Fruit fly (Drosophila melanogaster) whole organism, wandering third instar larva: ENCODE results near the gene CG3823.

Source experiments
- Dfd ChIP-seq: fragments of >200 bp; optimal IDR thresholded peaks from 2 replicates; lab custom pipeline; 2017; ENCODE audit warnings: missing biosample characterization, missing genetic modification characterization
- Hnf4 ChIP-seq: fragments of 200-800 bp; sonication (Bioruptor generic); optimal IDR thresholded peaks from 2 replicates; lab custom pipeline; 2016; ENCODE audit warnings: missing biosample characterization, mild to moderate bottlenecking, missing genetic modification characterization
- Hr78 ChIP-seq: fragments of >200 bp; optimal IDR thresholded peaks from 2 replicates; lab custom pipeline; 2017; ENCODE audit warnings: missing biosample characterization, missing genetic modification characterization
- N ChIP-seq: fragments of >200 bp; optimal IDR thresholded peaks from 2 replicates; lab custom pipeline; 2018; ENCODE audit warnings: missing biosample characterization, missing external identifiers, missing genetic modification characterization
- Rel ChIP-seq, 2 experiments: fragments of 200-800 bp; sonication (Bioruptor generic) in 1 of 2; optimal IDR thresholded peaks; 2 replicates in 1 of 2; 3 replicates in 1 of 2; lab custom pipeline; 2016 to 2019; ENCODE audit warnings: mild to moderate bottlenecking in 2 of 2, missing biosample characterization in 2 of 2, missing genetic modification characterization in 2 of 2, moderate library complexity in 1 of 2
- sage ChIP-seq: fragments of 200-800 bp; sonication (Bioruptor generic); optimal IDR thresholded peaks from 2 replicates; lab custom pipeline; 2016; ENCODE audit warnings: missing biosample characterization, mild to moderate bottlenecking, missing genetic modification characterization

CG3823 gene

DNA sequence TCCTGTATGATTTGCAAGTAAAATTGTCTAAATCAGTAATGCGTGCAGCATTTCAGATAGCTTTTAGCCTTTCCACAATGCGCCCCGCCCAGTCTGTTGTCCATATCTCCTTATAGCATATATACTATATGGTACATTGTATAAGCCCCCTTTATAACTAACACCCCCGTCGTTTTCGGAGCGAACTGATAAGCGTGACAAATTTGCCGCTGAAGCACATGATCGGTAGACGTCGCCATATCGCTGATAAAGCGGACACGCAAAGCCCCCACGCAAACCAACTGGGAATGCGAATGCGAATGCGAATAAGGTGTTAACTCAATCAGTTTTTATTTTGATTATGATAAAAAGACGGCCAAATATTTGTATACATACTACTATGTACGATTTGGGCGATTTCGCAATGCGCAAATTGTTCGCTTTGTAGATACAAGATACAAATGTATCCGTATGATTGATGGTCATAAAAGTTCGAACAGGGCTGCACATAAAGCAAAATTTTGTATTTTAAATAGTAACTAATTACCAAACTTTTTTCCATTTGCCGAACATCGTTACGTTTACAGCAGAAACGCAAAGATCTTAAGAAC lies 51.4 kb downstream of the CG3823 start:
- TF ChIP-seq Hr78 (GFP tag; lab: Kevin White, UChicago) (no peak), sage (no peak), Hnf4 (GFP tag; lab: Kevin White, UChicago) (no peak), N (GFP tag; lab: Kevin White, UChicago) (no peak), Dfd (no peak), Rel (GFP tag; optimal IDR thresholded peaks at IDR 0.05; lab: Kevin White, UChicago) (no peak), Rel (tag; optimal IDR thresholded peaks at IDR 0.05; lab: Kevin White, UChicago) (peak; percentile 44)
